Worm (Caenorhabditis elegans): Measurements from ENCODE around the gene Y59C2A.3.
"Not testable (repeated sequence)": the region's sequence is repeated elsewhere in the genome, so short reads cannot be mapped to it uniquely, and the experiment has no call there.

Y59C2A.3 gene

ce11 chrII:2236352-2236751 is 16.6 kb upstream of the Y59C2A.3 start:
- TF ChIP-seq ceh-20 (GFP tag; IDR thresholded peaks at IDR 0.05) (no peak), aha-1 (tag) (peak; percentile 32), ceh-28 (tag; optimal IDR thresholded peaks at IDR 0.05) (peak; percentile 76)

DNA sequence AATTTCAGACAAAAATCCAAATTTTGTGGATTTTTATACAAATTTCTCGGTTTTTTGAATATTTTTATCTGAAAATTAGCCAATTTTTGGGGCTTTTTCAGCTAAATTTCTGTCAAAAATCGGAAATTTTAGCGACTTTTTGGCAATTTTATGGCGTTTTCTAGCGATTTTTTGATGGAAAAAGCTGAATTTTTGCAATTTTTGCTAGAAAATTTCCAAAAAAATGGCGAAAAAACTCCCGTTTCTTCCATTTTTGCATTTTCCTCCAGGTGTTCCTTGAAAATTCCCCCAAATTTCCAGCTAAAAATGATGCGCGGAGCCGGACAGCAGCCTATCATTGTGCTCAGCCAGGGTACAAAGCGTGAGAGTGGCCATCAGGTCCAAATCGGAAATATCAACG is 13.5 kb upstream of the Y59C2A.3 start, which contains the start of gene cct-3:
cct-3 (plus strand) TSS at position 301 of the 400 bp plus-strand sequence.
- TF ChIP-seq Y105C5A.15 (GFP tag; IDR thresholded peaks at IDR 0.05): no peak
- TF ChIP-seq mxl-2 (GFP tag; conservative IDR thresholded peaks at IDR 0.05): no peak
- TF ChIP-seq pqm-1 (tag; optimal IDR thresholded peaks at IDR 0.05): no peak
- TF ChIP-seq mes-2 (tag; optimal IDR thresholded peaks at IDR 0.05; ENCODE audit: poor library complexity, severe bottlenecking): no peak
- no peak for TF ChIP-seq ctbp-1 (GFP tag; IDR thresholded peaks at IDR 0.05)
- no peak for TF ChIP-seq unc-39 (tag; optimal IDR thresholded peaks at IDR 0.05)
- TF ChIP-seq hlh-30 (tag; optimal IDR thresholded peaks at IDR 0.05; ENCODE audit: insufficient read depth): no peak

DNA sequence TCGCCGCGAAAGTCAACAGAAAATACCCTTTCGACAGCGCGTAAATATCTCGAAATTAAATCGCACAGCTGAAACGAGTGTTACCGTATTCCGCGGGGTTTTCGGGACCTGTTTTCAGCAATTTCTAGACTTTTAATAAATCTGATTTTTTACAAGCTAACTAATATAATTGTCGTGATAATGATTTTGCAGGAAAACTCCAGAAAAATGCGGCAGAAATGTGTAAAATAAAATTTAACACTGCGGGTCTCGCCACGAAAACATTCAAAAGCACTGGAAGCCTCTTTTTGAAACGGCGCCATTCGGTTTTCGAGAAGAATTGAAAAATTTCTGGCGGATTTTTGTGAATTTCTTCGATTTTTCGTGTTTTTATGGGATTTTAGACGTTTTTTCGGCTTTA is 12.7 kb upstream of the Y59C2A.3 start, which contains the start of gene F54A3.6:
F54A3.6 (minus strand) TSS at position 42 of the 400 bp plus-strand sequence.
- peak; percentile 97 for TF ChIP-seq D1046.2 (GFP tag; IDR thresholded peaks at IDR 0.05)
- 0 out of 2 replicates have a peak, but pooled peaks have one; percentile 12 for TF ChIP-seq lin-38 (GFP tag; IDR thresholded peaks at IDR 0.05)
- TF ChIP-seq lsy-2 (tag; optimal IDR thresholded peaks at IDR 0.05): peak; percentile 41 to 80
- 0 out of 2 replicates have a peak, but pooled peaks have one; percentile 32 for TF ChIP-seq hmg-1.1 (GFP tag; IDR thresholded peaks at IDR 0.05)

- TF ChIP-seq rbr-2 (tag; optimal IDR thresholded peaks at IDR 0.05) (no peak), unc-62 (GFP tag; optimal IDR thresholded peaks at IDR 0.05 in 1 of 2) (peak in 1 of 2 experiments; percentile 7), unc-62 (tag; optimal IDR thresholded peaks at IDR 0.05) (no peak), aha-1 (tag) (peak; percentile 92), skn-1 (tag; optimal IDR thresholded peaks at IDR 0.05) (no peak), ces-1 (GFP tag; optimal IDR thresholded peaks at IDR 0.05) (no peak)
These were observed 10.6 kb upstream of the Y59C2A.3 start for ce11 chrII:2230368-2230767.

DNA sequence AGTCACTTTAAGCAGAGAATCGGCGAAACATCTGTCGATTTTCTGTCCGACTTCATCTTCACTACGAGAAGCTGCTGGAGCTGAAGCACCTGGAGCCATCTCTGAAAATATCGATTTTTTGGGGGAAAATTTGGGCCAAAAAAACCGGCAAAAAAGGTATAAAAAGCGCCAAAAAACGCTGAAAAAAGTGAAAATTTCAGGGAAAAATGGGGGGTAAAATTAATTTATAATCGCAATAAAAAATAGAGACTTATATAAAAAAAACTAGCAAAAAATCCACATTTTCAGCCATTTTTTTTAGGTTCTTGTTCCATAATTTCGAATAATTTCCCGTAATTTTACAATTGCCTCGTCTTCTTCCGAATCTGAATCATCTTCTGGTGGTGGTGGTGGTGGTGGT is 5.9 kb upstream of the Y59C2A.3 start, which contains the start of gene F54A3.5:
F54A3.5 (minus strand) TSS at position 101 of the 400 bp plus-strand sequence.
- TF ChIP-seq ces-1 (GFP tag; optimal IDR thresholded peaks at IDR 0.05): no peak
- TF ChIP-seq ceh-62 (tag; optimal IDR thresholded peaks at IDR 0.05): no peak
- no peak for TF ChIP-seq R02D3.7 (tag; optimal IDR thresholded peaks at IDR 0.05)
- no peak for TF ChIP-seq vab-7 (GFP tag; IDR thresholded peaks at IDR 0.05)
- TF ChIP-seq saeg-2 (GFP tag; IDR thresholded peaks at IDR 0.05): no peak
- no peak for TF ChIP-seq lin-13 (GFP tag; optimal IDR thresholded peaks at IDR 0.05)
- TF ChIP-seq spr-3 (GFP tag; optimal IDR thresholded peaks at IDR 0.05): no peak
- no peak for TF ChIP-seq ztf-7 (tag; optimal IDR thresholded peaks at IDR 0.05)
- TF ChIP-seq nhr-28 (tag; optimal IDR thresholded peaks at IDR 0.05): no peak
- TF ChIP-seq mes-2 (tag; optimal IDR thresholded peaks at IDR 0.05; ENCODE audit: poor library complexity, severe bottlenecking): no peak
- no peak for TF ChIP-seq lin-15B (tag; optimal IDR thresholded peaks at IDR 0.05)

DNA sequence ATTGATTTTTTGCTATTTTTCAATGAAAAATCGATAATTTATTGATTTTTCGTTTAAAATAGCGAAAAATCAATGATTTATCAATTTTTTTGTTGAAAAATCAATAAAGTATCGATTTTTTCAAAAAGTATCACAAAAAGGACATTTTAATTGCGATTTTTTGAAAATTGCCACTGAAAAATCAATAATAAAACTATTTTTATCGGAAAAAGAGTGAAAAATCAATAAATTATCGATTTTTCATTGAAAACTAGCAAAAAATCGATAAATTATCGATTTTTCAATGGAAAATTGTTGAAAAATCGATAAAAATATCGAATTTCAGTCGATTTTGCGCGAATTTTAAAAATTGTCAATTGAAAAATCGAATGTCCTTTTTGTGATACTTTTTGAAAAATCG is 5.2 kb upstream of the Y59C2A.3 start:
- TF ChIP-seq ceh-28 (tag; optimal IDR thresholded peaks at IDR 0.05) (peak; percentile 60), unc-62 (GFP tag; optimal IDR thresholded peaks at IDR 0.05 in 1 of 2) (peak in 1 of 2 experiments; percentile 27)
- not testable (repeated sequence) for TF ChIP-seq unc-62 (tag; optimal IDR thresholded peaks at IDR 0.05)

DNA sequence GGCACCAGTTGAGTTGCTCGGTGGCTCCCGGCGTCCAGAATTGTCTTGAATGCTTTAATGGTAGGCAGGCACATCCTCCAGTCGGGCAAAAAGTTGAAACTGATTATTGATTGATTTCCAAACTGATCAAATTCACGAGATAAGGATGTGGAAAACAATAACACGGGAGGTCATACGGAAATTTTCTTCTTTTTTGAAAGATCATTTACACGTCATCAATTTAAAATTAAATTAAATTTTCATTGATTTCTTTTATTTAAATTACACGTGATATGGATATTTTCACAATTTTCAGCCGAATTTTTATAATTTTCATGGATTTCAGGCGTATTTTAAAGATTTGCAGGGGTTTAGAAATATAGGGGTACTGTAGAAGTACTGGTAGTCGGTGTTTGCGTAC is 3.7 kb upstream of the Y59C2A.3 start, which contains the start of gene cbs-2:
cbs-2 (minus strand) TSS at position 101 of the 400 bp plus-strand sequence.
- TF ChIP-seq ceh-32 (tag; optimal IDR thresholded peaks at IDR 0.05; ENCODE audit: poor library complexity): no peak
- no peak for TF ChIP-seq zag-1 (tag; optimal IDR thresholded peaks at IDR 0.05)
- TF ChIP-seq ceh-20 (GFP tag; IDR thresholded peaks at IDR 0.05): no peak
- TF ChIP-seq lim-7 (GFP tag; IDR thresholded peaks at IDR 0.05): no peak
- no peak for TF ChIP-seq Y48G9A.11 (GFP tag; IDR thresholded peaks at IDR 0.05)
- no peak for TF ChIP-seq snpc-4 (tag; optimal IDR thresholded peaks at IDR 0.05)
- no peak for TF ChIP-seq Y75B8A.6 (GFP tag; IDR thresholded peaks at IDR 0.05)
- TF ChIP-seq nhr-111 (GFP tag; optimal IDR thresholded peaks at IDR 0.05): no peak
